Fruit fly (Drosophila melanogaster) whole organism, prepupa: ENCODE results near the gene ct.

Source experiments
- CG3032 ChIP-seq: fragments of 200-800 bp; optimal IDR thresholded peaks from 2 replicates; lab custom pipeline; 2019; ENCODE audit warnings: missing biosample characterization, mild to moderate bottlenecking, missing genetic modification characterization, moderate library complexity
- CG34406 ChIP-seq: fragments of 200-800 bp; sonication (Bioruptor generic); optimal IDR thresholded peaks from 3 replicates; lab custom pipeline; 2016; ENCODE audit warnings: missing biosample characterization, missing genetic modification characterization
- CG4318 ChIP-seq: fragments of 200-800 bp; sonication (Bioruptor generic); optimal IDR thresholded peaks from 3 replicates; lab custom pipeline; 2017; ENCODE audit warnings: missing biosample characterization, mild to moderate bottlenecking, missing genetic modification characterization
- CG8632 ChIP-seq: fragments of 200-800 bp; sonication (Bioruptor generic); optimal IDR thresholded peaks from 3 replicates; lab custom pipeline; 2016; ENCODE audit warnings: missing biosample characterization, missing genetic modification characterization
- Eip75B ChIP-seq: fragments of 200-800 bp; sonication (Bioruptor generic); optimal IDR thresholded peaks from 3 replicates; lab custom pipeline; 2016; ENCODE audit warnings: missing biosample characterization, missing genetic modification characterization
- Ets96B ChIP-seq: fragments of 200-800 bp; optimal IDR thresholded peaks from 2 replicates; lab custom pipeline; 2019; ENCODE audit warnings: missing biosample characterization, mild to moderate bottlenecking, missing genetic modification characterization, moderate library complexity
- OdsH ChIP-seq: fragments of 200-800 bp; sonication (Bioruptor generic); optimal IDR thresholded peaks from 3 replicates; lab custom pipeline; 2016; ENCODE audit warnings: missing biosample characterization, missing genetic modification characterization
- Sox102F ChIP-seq: fragments of 200-800 bp; sonication (Bioruptor generic); optimal IDR thresholded peaks from 2 replicates; lab custom pipeline; 2016; ENCODE audit warnings: missing biosample characterization, mild to moderate bottlenecking, missing genetic modification characterization
- dsx ChIP-seq: fragments of 200-800 bp; optimal IDR thresholded peaks from 3 replicates; lab custom pipeline; 2019; ENCODE audit warnings: missing biosample characterization, mild to moderate bottlenecking, missing genetic modification characterization, moderate library complexity; ENCODE audit not compliant: poor library complexity, severe bottlenecking
- eg ChIP-seq: fragments of 200-800 bp; sonication (Bioruptor generic); IDR thresholded peaks from 3 replicates; pipeline ENCODE4 v1.3.6; 2022; ENCODE audit warnings: missing biosample characterization, missing genetic modification characterization
- pdm3 ChIP-seq: fragments of 200-800 bp; sonication (Bioruptor generic); optimal IDR thresholded peaks from 3 replicates; lab custom pipeline; 2016; ENCODE audit warnings: missing biosample characterization, missing genetic modification characterization
- svp ChIP-seq: fragments of 200-800 bp; sonication (Bioruptor generic); peaks from one replicate; lab custom pipeline; 2016; ENCODE audit warnings: missing biosample characterization, missing genetic modification characterization
- topi ChIP-seq: fragments of 200-800 bp; sonication (Bioruptor generic); optimal IDR thresholded peaks from 3 replicates; lab custom pipeline; 2016; ENCODE audit warnings: missing biosample characterization, missing genetic modification characterization
- vri ChIP-seq: fragments of 200-800 bp; sonication (Bioruptor generic); optimal IDR thresholded peaks from 3 replicates; lab custom pipeline; 2016; ENCODE audit warnings: missing biosample characterization, mild to moderate bottlenecking, missing genetic modification characterization

dm6 chrX:7721905-7722304 is 113.7 kb downstream of the ct start, which contains the start of gene Hira:
- TF ChIP-seq CG34406 (GFP tag; lab: Kevin White, UChicago) (no peak), Ets96B (no peak), eg (GFP tag; lab: Robert Waterston, UW) (no peak), CG8632 (no peak), svp (GFP tag; lab: Kevin White, UChicago) (no peak), topi (GFP tag; lab: Kevin White, UChicago) (no peak), Sox102F (GFP tag; lab: Kevin White, UChicago) (no peak), dsx (no peak), pdm3 (no peak), CG3032 (no peak), CG4318 (GFP tag; lab: Kevin White, UChicago) (no peak), vri (GFP tag; lab: Kevin White, UChicago) (no peak), OdsH (GFP tag; lab: Kevin White, UChicago) (no peak), Eip75B (GFP tag; lab: Kevin White, UChicago) (no peak)
